Fruit fly (Drosophila melanogaster) whole organism, embryonic: ENCODE measurements around the gene Srpk79D.

Source experiments
- Ada2b ChIP-seq: fragments of 200-800 bp; sonication (Bioruptor generic); IDR thresholded peaks from 2 replicates; pipeline ENCODE4 v1.3.6; 2022; ENCODE audit warnings: missing biosample characterization, missing genetic modification characterization
- Antp ChIP-seq: fragments of 200-800 bp; sonication (Bioruptor generic); optimal IDR thresholded peaks from 3 replicates; lab custom pipeline; 2016; ENCODE audit warnings: missing biosample characterization, missing genetic modification characterization
- B-H1 ChIP-seq: fragments of 200-800 bp; sonication (Bioruptor generic); IDR thresholded peaks from 3 replicates; pipeline ENCODE4 v1.3.6; 2022; ENCODE audit warnings: missing biosample characterization, missing genetic modification characterization
- CG12104 ChIP-seq: fragments of 200-800 bp; sonication (Bioruptor generic); optimal IDR thresholded peaks from 3 replicates; lab custom pipeline; 2016; ENCODE audit warnings: missing biosample characterization, missing genetic modification characterization
- CG1233 ChIP-seq: fragments of 200-800 bp; sonication (Bioruptor generic); optimal IDR thresholded peaks from 4 replicates; lab custom pipeline; 2018; ENCODE audit warnings: missing biosample characterization, mild to moderate bottlenecking, missing genetic modification characterization
- CG12942 ChIP-seq: fragments of 200-800 bp; sonication (Bioruptor generic); optimal IDR thresholded peaks from 3 replicates; lab custom pipeline; 2016; ENCODE audit warnings: missing biosample characterization, missing genetic modification characterization
- CG15696 ChIP-seq: fragments of 200-800 bp; sonication (Bioruptor generic); optimal IDR thresholded peaks from 2 replicates; lab custom pipeline; 2019; ENCODE audit warnings: missing biosample characterization, mild to moderate bottlenecking, missing genetic modification characterization, moderate library complexity
- CG16813 ChIP-seq: fragments of 200-800 bp; sonication (Bioruptor generic); IDR thresholded peaks from 3 replicates; pipeline ENCODE4 v1.3.6; 2022; ENCODE audit warnings: missing biosample characterization, missing genetic modification characterization; ENCODE audit not compliant: partially characterized antibody
- CG2712 ChIP-seq: fragments of 200-800 bp; optimal IDR thresholded peaks from 3 replicates; lab custom pipeline; 2019; ENCODE audit warnings: missing biosample characterization, mild to moderate bottlenecking, missing genetic modification characterization, moderate library complexity
- CG2889 ChIP-seq: fragments of 200-800 bp; sonication (Bioruptor generic); IDR thresholded peaks from 3 replicates; pipeline ENCODE4 v1.3.6; 2022; ENCODE audit warnings: missing biosample characterization, missing genetic modification characterization
- CG30403 ChIP-seq: fragments of 200-800 bp; sonication (Bioruptor generic); optimal IDR thresholded peaks from 3 replicates; lab custom pipeline; 2016; ENCODE audit warnings: missing biosample characterization, missing genetic modification characterization
- CG3838 ChIP-seq: fragments of 200-800 bp; sonication (Bioruptor generic); optimal IDR thresholded peaks from 3 replicates; lab custom pipeline; 2016; ENCODE audit warnings: missing biosample characterization, missing genetic modification characterization
- CG4404 ChIP-seq: fragments of 200-800 bp; sonication (Bioruptor generic); IDR thresholded peaks from 2 replicates; pipeline ENCODE4 v1.3.6; 2022; ENCODE audit warnings: missing biosample characterization, missing genetic modification characterization
- CG5953 ChIP-seq: fragments of 200-800 bp; sonication (Bioruptor generic); IDR thresholded peaks from 2 replicates; pipeline ENCODE4 v1.3.6; 2022; ENCODE audit warnings: missing biosample characterization, missing genetic modification characterization
- CG6689 ChIP-seq: fragments of 200-800 bp; sonication (Bioruptor generic); IDR thresholded peaks from 2 replicates; pipeline ENCODE4 v1.3.6; 2022; ENCODE audit warnings: missing biosample characterization, missing genetic modification characterization
- CG7556 ChIP-seq: fragments of 200-800 bp; sonication (Bioruptor generic); optimal IDR thresholded peaks from 2 replicates; lab custom pipeline; 2017; ENCODE audit warnings: missing biosample characterization, mild to moderate bottlenecking, missing genetic modification characterization
- CG8089 ChIP-seq: fragments of 200-800 bp; sonication (Bioruptor generic); optimal IDR thresholded peaks from 3 replicates; lab custom pipeline; 2016; ENCODE audit warnings: missing biosample characterization, missing genetic modification characterization
- CG9727 ChIP-seq: fragments of 200-800 bp; sonication (Bioruptor generic); optimal IDR thresholded peaks from 3 replicates; lab custom pipeline; 2017; ENCODE audit warnings: missing biosample characterization, mild to moderate bottlenecking, missing genetic modification characterization
- CG9932 ChIP-seq: fragments of 200-800 bp; sonication (Bioruptor generic); IDR thresholded peaks from 2 replicates; pipeline ENCODE4 v1.3.6; 2022; ENCODE audit warnings: missing biosample characterization, missing genetic modification characterization
- Dfd ChIP-seq, 2 experiments: fragments of >200 bp; optimal IDR thresholded peaks; 2 replicates each; lab custom pipeline; 2017; ENCODE audit warnings: missing biosample characterization in 2 of 2, missing genetic modification characterization in 2 of 2
- Dp ChIP-seq: fragments of 200-800 bp; sonication (Bioruptor generic); optimal IDR thresholded peaks from 2 replicates; lab custom pipeline; 2018; ENCODE audit warnings: missing biosample characterization, mild to moderate bottlenecking, missing genetic modification characterization, moderate library complexity
- Ets65A ChIP-seq: fragments of 200-800 bp; sonication (Bioruptor generic); peaks from one replicate; lab custom pipeline; 2016; ENCODE audit warnings: missing biosample characterization, missing genetic modification characterization
- HHEX ChIP-seq: fragments of 200-800 bp; sonication (Bioruptor generic); optimal IDR thresholded peaks from 3 replicates; lab custom pipeline; 2017; ENCODE audit warnings: missing biosample characterization, mild to moderate bottlenecking, missing genetic modification characterization, missing genetic modification reagents
- Jarid2 ChIP-seq: fragments of 200-800 bp; sonication (Bioruptor generic); optimal IDR thresholded peaks from 3 replicates; lab custom pipeline; 2017; ENCODE audit warnings: mild to moderate bottlenecking, missing biosample characterization, missing genetic modification reagents, missing genetic modification characterization
- NC2α ChIP-seq: fragments of 200-800 bp; sonication (Bioruptor generic); optimal IDR thresholded peaks from 2 replicates; lab custom pipeline; 2016; ENCODE audit warnings: missing biosample characterization, missing genetic modification characterization
- NFAT ChIP-seq: fragments of 200-800 bp; sonication (Bioruptor generic); IDR thresholded peaks from 2 replicates; pipeline ENCODE4 v1.3.6; 2022; ENCODE audit warnings: missing biosample characterization, missing genetic modification characterization
- Rfx ChIP-seq: fragments of 200-800 bp; sonication (Bioruptor generic); IDR thresholded peaks from 2 replicates; pipeline ENCODE4 v1.3.6; 2022; ENCODE audit warnings: missing biosample characterization, missing genetic modification characterization
- Taf1 ChIP-seq: fragments of 200-800 bp; sonication (Bioruptor generic); IDR thresholded peaks from 2 replicates; pipeline ENCODE4 v1.3.6; 2022; ENCODE audit warnings: missing biosample characterization, missing genetic modification characterization
- Vsx1 ChIP-seq: fragments of 200-800 bp; sonication (Bioruptor generic); optimal IDR thresholded peaks from 2 replicates; lab custom pipeline; 2017; ENCODE audit warnings: missing biosample characterization, mild to moderate bottlenecking, missing genetic modification characterization, missing genetic modification reagents
- ash1 ChIP-seq: fragments of 200-800 bp; sonication (Bioruptor generic); optimal IDR thresholded peaks from 2 replicates; lab custom pipeline; 2018; ENCODE audit warnings: missing biosample characterization, mild to moderate bottlenecking, missing genetic modification characterization
- caup ChIP-seq: fragments of 200-800 bp; sonication (Bioruptor generic); optimal IDR thresholded peaks from 3 replicates; lab custom pipeline; 2017; ENCODE audit warnings: missing biosample characterization, mild to moderate bottlenecking, missing genetic modification characterization, moderate library complexity; ENCODE audit not compliant: severe bottlenecking
- dan ChIP-seq: fragments of 200-800 bp; sonication (Bioruptor generic); IDR thresholded peaks from 2 replicates; pipeline ENCODE4 v1.3.6; 2022; ENCODE audit warnings: missing biosample characterization, missing genetic modification characterization
- gce ChIP-seq: fragments of 200-800 bp; sonication (Bioruptor generic); IDR thresholded peaks from 3 replicates; pipeline ENCODE4 v1.3.6; 2022; ENCODE audit warnings: missing biosample characterization, missing genetic modification characterization
- gem ChIP-seq: fragments of 200-800 bp; sonication (Bioruptor generic); optimal IDR thresholded peaks from 2 replicates; lab custom pipeline; 2019; ENCODE audit warnings: missing biosample characterization, mild to moderate bottlenecking, missing genetic modification characterization, moderate library complexity
- gsb-n ChIP-seq: fragments of 200-800 bp; sonication (Bioruptor generic); optimal IDR thresholded peaks from 3 replicates; lab custom pipeline; 2018; ENCODE audit warnings: missing biosample characterization, mild to moderate bottlenecking, missing genetic modification characterization
- h ChIP-seq: fragments of >200 bp; optimal IDR thresholded peaks from 2 replicates; lab custom pipeline; 2017
- klu ChIP-seq: fragments of 200-800 bp; sonication (Bioruptor generic); IDR thresholded peaks from 2 replicates; pipeline ENCODE4 v1.3.6; 2022; ENCODE audit warnings: missing biosample characterization, missing genetic modification characterization
- lola ChIP-seq, 3 experiments: fragments of >200 bp in 2 of 3; fragments of 200-800 bp in 1 of 3; sonication (Bioruptor generic) in 1 of 3; optimal IDR thresholded peaks; 2 replicates each; lab custom pipeline; 2017 to 2019; ENCODE audit warnings: missing biosample characterization in 3 of 3, missing genetic modification characterization in 3 of 3, mild to moderate bottlenecking in 1 of 3, moderate library complexity in 1 of 3
- maf-S ChIP-seq: fragments of 200-800 bp; sonication (Bioruptor generic); optimal IDR thresholded peaks from 2 replicates; lab custom pipeline; 2016; ENCODE audit warnings: missing biosample characterization, missing genetic modification characterization
- mam ChIP-seq: fragments of 200-800 bp; sonication (Bioruptor generic); optimal IDR thresholded peaks from 3 replicates; lab custom pipeline; 2016; ENCODE audit warnings: missing biosample characterization, missing genetic modification characterization
- nom ChIP-seq: fragments of 200-800 bp; sonication (Bioruptor generic); optimal IDR thresholded peaks from 2 replicates; lab custom pipeline; 2017; ENCODE audit warnings: missing biosample characterization, missing genetic modification characterization, mild to moderate bottlenecking, moderate library complexity, missing genetic modification reagents
- ranshi ChIP-seq: fragments of 200-800 bp; sonication (Bioruptor generic); IDR thresholded peaks from 2 replicates; pipeline ENCODE4 v1.3.6; 2022; ENCODE audit warnings: missing biosample characterization, missing genetic modification characterization
- sens-2 ChIP-seq: fragments of 200-800 bp; sonication (Bioruptor generic); IDR thresholded peaks from 2 replicates; pipeline ENCODE4 v1.3.6; 2022; ENCODE audit warnings: missing biosample characterization, missing genetic modification characterization
- slou ChIP-seq: fragments of 200-800 bp; sonication (Bioruptor generic); optimal IDR thresholded peaks from 3 replicates; lab custom pipeline; 2016; ENCODE audit warnings: missing biosample characterization, missing genetic modification characterization
- tap ChIP-seq: fragments of 200-800 bp; optimal IDR thresholded peaks from 3 replicates; lab custom pipeline; 2019; ENCODE audit warnings: missing biosample characterization, mild to moderate bottlenecking, missing genetic modification characterization, moderate library complexity
- tx ChIP-seq: fragments of 200-800 bp; sonication (Bioruptor generic); optimal IDR thresholded peaks from 2 replicates; lab custom pipeline; 2016; ENCODE audit warnings: missing biosample characterization, missing genetic modification characterization
- vfl ChIP-seq: fragments of 200-800 bp; sonication (Bioruptor generic); optimal IDR thresholded peaks from 2 replicates; lab custom pipeline; 2016; ENCODE audit warnings: missing biosample characterization, missing genetic modification characterization
- wek ChIP-seq: fragments of 200-800 bp; sonication (Bioruptor generic); optimal IDR thresholded peaks from 3 replicates; lab custom pipeline; 2018; ENCODE audit warnings: missing biosample characterization, mild to moderate bottlenecking, missing genetic modification characterization, moderate library complexity
- zf30C ChIP-seq: fragments of 200-800 bp; sonication (Bioruptor generic); optimal IDR thresholded peaks from 3 replicates; lab custom pipeline; 2018; ENCODE audit warnings: missing biosample characterization, mild to moderate bottlenecking, missing genetic modification characterization

Gene Srpk79D

dm6 chr3L:22267248-22267957 is 6.4 kb upstream of the Srpk79D start, which contains the start of gene Csp (continued):
- TF ChIP-seq CG9727 (GFP tag; lab: Kevin White, UChicago): no peak
- TF ChIP-seq Ada2b: no peak
- TF ChIP-seq NFAT: peak; percentile 45; the same call in 1 of the 2 replicates
- TF ChIP-seq NC2α (GFP tag; lab: Kevin White, UChicago): no peak

dm6 chr3L:22275989-22276388 is 2.2 kb downstream of the Srpk79D start:
- TF ChIP-seq CG30403 (GFP tag; lab: Kevin White, UChicago): peak; percentile 14
- TF ChIP-seq CG15696: no peak
- TF ChIP-seq CG12942 (GFP tag; lab: Kevin White, UChicago): no peak
- no peak for TF ChIP-seq CG4404 (GFP tag; lab: Robert Waterston, UW)
- no peak for TF ChIP-seq wek
- no peak for TF ChIP-seq nom (GFP tag; lab: Kevin White, UChicago)
- TF ChIP-seq CG8089 (GFP tag; lab: Kevin White, UChicago): no peak
- TF ChIP-seq caup: no peak
- no peak for TF ChIP-seq CG7556
- no peak for TF ChIP-seq slou (GFP tag; lab: Kevin White, UChicago)
- no peak for TF ChIP-seq Dfd (GFP tag; optimal IDR thresholded peaks at IDR 0.05; lab: Kevin White, UChicago)
- no peak for TF ChIP-seq CG2889 (GFP tag; lab: Robert Waterston, UW)
- no peak for TF ChIP-seq CG16813 (GFP tag; lab: Robert Waterston, UW)
- TF ChIP-seq sens-2 (GFP tag; lab: Robert Waterston, UW): no peak
- TF ChIP-seq NFAT: no peak
- TF ChIP-seq tap (tag; lab: Kevin White, UChicago): no peak
- TF ChIP-seq CG1233 (GFP tag; lab: Kevin White, UChicago): no peak
- TF ChIP-seq tx: no peak
- TF ChIP-seq CG9932: peak; percentile 34; the same call in 1 of the 2 replicates
- no peak for TF ChIP-seq B-H1 (GFP tag; lab: Robert Waterston, UW)
- TF ChIP-seq gem (tag; lab: Kevin White, UChicago): peak; percentile 10
- TF ChIP-seq Antp (GFP tag; lab: Kevin White, UChicago): no peak
- TF ChIP-seq Vsx1 (GFP tag; lab: Kevin White, UChicago): no peak
- TF ChIP-seq CG3838: no peak
- TF ChIP-seq HHEX (GFP tag; lab: Kevin White, UChicago): peak; percentile 4
- peak; percentile 13; the same call in 1 of the 2 replicates for TF ChIP-seq ranshi (GFP tag; lab: Robert Waterston, UW)
- TF ChIP-seq mam: peak; percentile 46
- no peak for TF ChIP-seq Jarid2 (GFP tag; lab: Kevin White, UChicago)
- peak; percentile 46; the same call in 1 of the 2 replicates for TF ChIP-seq Rfx
- no peak for TF ChIP-seq klu (GFP tag; lab: Robert Waterston, UW)
- no peak for TF ChIP-seq CG5953 (GFP tag; lab: Robert Waterston, UW)
- TF ChIP-seq CG2712: no peak
- no peak for TF ChIP-seq CG6689 (GFP tag; lab: Robert Waterston, UW)
- TF ChIP-seq Dp (GFP tag; lab: Kevin White, UChicago): no peak
- no peak for TF ChIP-seq lola (GFP tag; optimal IDR thresholded peaks at IDR 0.05; lab: Kevin White, UChicago)
- no peak for TF ChIP-seq maf-S (GFP tag; lab: Kevin White, UChicago)
- no peak for TF ChIP-seq gsb-n (tag; lab: Kevin White, UChicago)
- no peak for TF ChIP-seq Taf1 (GFP tag; lab: Robert Waterston, UW)
- TF ChIP-seq CG12104 (GFP tag; lab: Kevin White, UChicago): no peak
- peak; percentile 31 for TF ChIP-seq Ets65A
- no peak for TF ChIP-seq h (lab: Kevin White, UChicago)
- TF ChIP-seq gce: 0 out of 3 replicates have a peak, but pooled peaks have one; percentile 11
- no peak for TF ChIP-seq vfl
- no peak for TF ChIP-seq dan (GFP tag; lab: Robert Waterston, UW)
- TF ChIP-seq zf30C (GFP tag; lab: Kevin White, UChicago): no peak
- no peak for TF ChIP-seq ash1 (GFP tag; lab: Kevin White, UChicago)
